Fruit fly (Drosophila melanogaster): ENCODE measurements around the gene Cpr65Eb.

The Cpr65Eb gene

DNA sequence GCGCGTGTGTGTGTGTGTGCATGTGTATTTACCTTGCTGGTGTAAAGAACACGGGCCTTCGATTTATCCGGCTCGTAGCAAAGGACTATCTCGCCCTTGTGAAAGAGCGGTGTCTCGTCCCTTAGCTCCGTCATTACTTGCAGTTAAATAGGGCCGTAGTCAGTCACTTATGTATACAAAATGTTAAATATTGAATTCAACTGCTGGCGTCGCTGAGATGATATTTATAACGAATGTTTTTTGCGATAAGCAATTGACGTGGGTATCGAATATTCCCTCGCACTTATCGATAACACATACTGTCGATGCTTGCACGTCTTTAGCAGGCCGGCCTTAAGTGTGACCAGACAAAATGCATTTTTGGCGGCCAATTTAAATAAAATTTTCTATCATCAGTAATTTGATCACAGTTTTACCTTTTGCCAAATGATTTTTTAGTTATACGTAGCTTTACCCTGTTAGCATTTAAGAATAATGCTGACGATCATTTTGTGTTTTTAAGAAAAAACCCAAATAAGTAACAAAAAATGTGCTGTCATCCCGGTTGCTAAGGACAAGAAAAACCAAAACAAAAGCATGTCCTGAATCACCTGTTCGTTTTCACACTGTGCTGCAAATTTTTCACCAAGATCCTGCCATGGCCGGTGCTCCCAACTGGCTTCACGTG, 36.8 kb upstream of the Cpr65Eb start, which contains the start of the genes msl-3 and BBS1 (continued):
- TF ChIP-seq CG10267 (tag; optimal IDR thresholded peaks at IDR 0.05), result no peak
- TF ChIP-seq CG9817 (tag; optimal IDR thresholded peaks at IDR 0.05), result no peak
- no peak for TF ChIP-seq chif (GFP tag; optimal IDR thresholded peaks at IDR 0.05)
- no peak for TF ChIP-seq peb (GFP tag; IDR thresholded peaks at IDR 0.05)
- no peak for TF ChIP-seq sr (GFP tag; IDR thresholded peaks at IDR 0.05)
- peak; percentile 21; the same call in 1 of the 2 replicates for TF ChIP-seq Adf1 (GFP tag; IDR thresholded peaks at IDR 0.05)
- no peak for TF ChIP-seq CG3407 (GFP tag; optimal IDR thresholded peaks at IDR 0.05)
- no peak for TF ChIP-seq HmgD (GFP tag; optimal IDR thresholded peaks at IDR 0.05)
- no peak for TF ChIP-seq CG12744 (GFP tag; optimal IDR thresholded peaks at IDR 0.05)
- TF ChIP-seq CG2875 (GFP tag; optimal IDR thresholded peaks at IDR 0.05), result no peak
- TF ChIP-seq schlank (tag; optimal IDR thresholded peaks at IDR 0.05), result no peak
- TF ChIP-seq NC2α (GFP tag; optimal IDR thresholded peaks at IDR 0.05), result no peak
- no peak for TF ChIP-seq CG30020 (tag; optimal IDR thresholded peaks at IDR 0.05)
- no peak for TF ChIP-seq CG9215 (GFP tag; IDR thresholded peaks at IDR 0.05)
- peak; percentile 84 for TF ChIP-seq Myb (GFP tag; optimal IDR thresholded peaks at IDR 0.05)
- TF ChIP-seq ap (GFP tag; IDR thresholded peaks at IDR 0.05), result no peak
- TF ChIP-seq pita (GFP tag; optimal IDR thresholded peaks at IDR 0.05), result no peak
- TF ChIP-seq D (optimal IDR thresholded peaks at IDR 0.05), result no peak
- TF ChIP-seq D (GFP tag; optimal IDR thresholded peaks at IDR 0.05), result no peak
- no peak for TF ChIP-seq caup (GFP tag; optimal IDR thresholded peaks at IDR 0.05; ENCODE audit: severe bottlenecking)
- TF ChIP-seq Ada2b (GFP tag; IDR thresholded peaks at IDR 0.05), result no peak
- TF ChIP-seq CG15011 (GFP tag; optimal IDR thresholded peaks at IDR 0.05), result no peak
- TF ChIP-seq CG15269 (tag; optimal IDR thresholded peaks at IDR 0.05), result no peak
- TF ChIP-seq CG15601 (tag; optimal IDR thresholded peaks at IDR 0.05), result peak; percentile 66
- TF ChIP-seq CG9437 (GFP tag; optimal IDR thresholded peaks at IDR 0.05), result no peak
- TF ChIP-seq CG3163 (GFP tag; optimal IDR thresholded peaks at IDR 0.05), result no peak
- TF ChIP-seq stwl (tag; optimal IDR thresholded peaks at IDR 0.05), result peak; percentile 88
- TF ChIP-seq onecut (GFP tag; IDR thresholded peaks at IDR 0.05), result no peak; the same call in 1 of the 2 replicates
- TF ChIP-seq maf-S (GFP tag; optimal IDR thresholded peaks at IDR 0.05), result no peak
- TF ChIP-seq CG7987 (GFP tag; optimal IDR thresholded peaks at IDR 0.05), result no peak
- TF ChIP-seq pho (GFP tag; optimal IDR thresholded peaks at IDR 0.05), result peak; percentile 9
- no peak for TF ChIP-seq corto (GFP tag; optimal IDR thresholded peaks at IDR 0.05)
- no peak for TF ChIP-seq Ptx1 (GFP tag; IDR thresholded peaks at IDR 0.05)
- no peak for TF ChIP-seq lola (GFP tag; optimal IDR thresholded peaks at IDR 0.05)
- TF ChIP-seq CG7839 (tag; optimal IDR thresholded peaks at IDR 0.05), result no peak
- TF ChIP-seq CG3847 (GFP tag; IDR thresholded peaks at IDR 0.05), result no peak
- no peak for TF ChIP-seq sens-2 (GFP tag; IDR thresholded peaks at IDR 0.05)
- no peak for TF ChIP-seq CG6175 (GFP tag; IDR thresholded peaks at IDR 0.05)
- no peak for TF ChIP-seq psq (GFP tag; optimal IDR thresholded peaks at IDR 0.05)
- no peak for TF ChIP-seq CrebB (tag; optimal IDR thresholded peaks at IDR 0.05)
- no peak for TF ChIP-seq B-H1 (GFP tag; IDR thresholded peaks at IDR 0.05)
- no peak for TF ChIP-seq NfI (GFP tag; optimal IDR thresholded peaks at IDR 0.05)
- TF ChIP-seq Hey (tag; optimal IDR thresholded peaks at IDR 0.05), result no peak
- no peak for TF ChIP-seq gro (GFP tag; optimal IDR thresholded peaks at IDR 0.05)
- TF ChIP-seq gcm (GFP tag; optimal IDR thresholded peaks at IDR 0.05), result no peak
- no peak for TF ChIP-seq Hr39 (optimal IDR thresholded peaks at IDR 0.05)
- no peak for TF ChIP-seq CG18764 (GFP tag; optimal IDR thresholded peaks at IDR 0.05)
- no peak for TF ChIP-seq CG11456 (GFP tag; IDR thresholded peaks at IDR 0.05)
- TF ChIP-seq Abd-B (GFP tag; optimal IDR thresholded peaks at IDR 0.05), result no peak
- TF ChIP-seq CG10147 (GFP tag; optimal IDR thresholded peaks at IDR 0.05), result no peak
- TF ChIP-seq Dip2 (GFP tag; IDR thresholded peaks at IDR 0.05), result no peak

All from whole organism, embryonic.